Worm (Caenorhabditis elegans) whole organism, young adult: ENCODE data around the gene ZK742.4.

Source experiments
- D2030.7 ChIP-seq: fragments of 200-800 bp; sonication (Bioruptor generic); IDR thresholded peaks from 2 replicates; pipeline ENCODE4 v1.3.6; 2022; ENCODE audit warnings: missing genetic modification reagents, missing genetic modification characterization, missing compliant biosample characterization
- K11D2.4 ChIP-seq: fragments of 200-800 bp; sonication (Bioruptor generic); IDR thresholded peaks from 2 replicates; pipeline ENCODE4 v1.3.6; 2022; ENCODE audit warnings: missing genetic modification reagents, missing genetic modification characterization, missing compliant biosample characterization
- K12H6.12 ChIP-seq: fragments of 200-800 bp; sonication (Bioruptor generic); optimal IDR thresholded peaks from 2 replicates; lab custom pipeline; 2018; ENCODE audit warnings: mild to moderate bottlenecking, missing genetic modification characterization, missing compliant biosample characterization
- dpl-1 ChIP-seq: fragments of 150-350 bp; optimal IDR thresholded peaks from 2 replicates; lab custom pipeline; 2014; ENCODE audit warnings: missing biosample characterization, missing genetic modification reagents, missing genetic modification characterization
- madf-6 ChIP-seq: fragments of 200-800 bp; sonication (Bioruptor generic); IDR thresholded peaks from 2 replicates; pipeline ENCODE4 v1.3.6; 2022; ENCODE audit warnings: missing genetic modification reagents, missing genetic modification characterization, missing compliant biosample characterization
- nfya-1 ChIP-seq: sonication (generic microtip); optimal IDR thresholded peaks from 2 replicates; lab custom pipeline; 2017; ENCODE audit warnings: antibody characterized with exemption, missing compliant biosample characterization, missing genetic modification characterization, borderline replicate concordance; ENCODE audit not compliant: insufficient read depth
- sptf-2 ChIP-seq: fragments of 200-800 bp; sonication (Bioruptor generic); optimal IDR thresholded peaks from 2 replicates; lab custom pipeline; 2018; ENCODE audit warnings: mild to moderate bottlenecking, missing genetic modification characterization, missing compliant biosample characterization
- tbp1 ChIP-seq: fragments of 200-800 bp; sonication (Bioruptor generic); optimal IDR thresholded peaks from 2 replicates; lab custom pipeline; 2018; ENCODE audit warnings: mild to moderate bottlenecking, missing genetic modification characterization, missing compliant biosample characterization
- unc-62 ChIP-seq: fragments of 150-350 bp; optimal IDR thresholded peaks from 2 replicates; lab custom pipeline; 2014; ENCODE audit warnings: missing biosample characterization, missing genetic modification reagents, missing genetic modification characterization
- ztf-28 ChIP-seq: fragments of 200-800 bp; sonication (Bioruptor generic); IDR thresholded peaks from 2 replicates; pipeline ENCODE4 v1.3.6; 2022; ENCODE audit warnings: missing genetic modification reagents, missing genetic modification characterization, missing compliant biosample characterization

- no peak for TF ChIP-seq unc-62 (GFP tag; lab: Kevin White, UChicago)
- TF ChIP-seq tbp1 = no peak
- TF ChIP-seq ztf-28 (GFP tag; lab: Robert Waterston, UW) = no peak
- no peak for TF ChIP-seq D2030.7 (GFP tag; lab: Robert Waterston, UW)
- no peak for TF ChIP-seq sptf-2 (GFP tag; lab: Kevin White, UChicago)
- no peak for TF ChIP-seq nfya-1 (tag; lab: Kevin White, UChicago)
- no peak for TF ChIP-seq K11D2.4 (GFP tag; lab: Robert Waterston, UW)
- no peak for TF ChIP-seq K12H6.12
- no peak for TF ChIP-seq dpl-1 (GFP tag; lab: Kevin White, UChicago)
- TF ChIP-seq madf-6 (GFP tag; lab: Robert Waterston, UW) = no peak
Observed at ce11 chrV:7774143-7774595, 37.4 kb downstream of the ZK742.4 start, which contains the start of gene grl-10.
